Fruit fly (Drosophila melanogaster) whole organism, prepupa: ENCODE results near the gene Eaat1.

Source experiments
- Blimp-1 ChIP-seq: fragments of 200-800 bp; sonication (Bioruptor generic); optimal IDR thresholded peaks from 3 replicates; lab custom pipeline; 2017; ENCODE audit warnings: missing biosample characterization, missing genetic modification characterization, mild to moderate bottlenecking, moderate library complexity, missing genetic modification reagents
- CG15336 ChIP-seq: fragments of 200-800 bp; sonication (Bioruptor generic); IDR thresholded peaks from 2 replicates; pipeline ENCODE4 v1.3.6; 2022; ENCODE audit warnings: missing biosample characterization, missing genetic modification characterization
- CG1621 ChIP-seq: fragments of 200-800 bp; sonication (Bioruptor generic); optimal IDR thresholded peaks from 3 replicates; lab custom pipeline; 2018; ENCODE audit warnings: missing biosample characterization, mild to moderate bottlenecking, missing genetic modification characterization
- CG3032 ChIP-seq: fragments of 200-800 bp; optimal IDR thresholded peaks from 2 replicates; lab custom pipeline; 2019; ENCODE audit warnings: missing biosample characterization, mild to moderate bottlenecking, missing genetic modification characterization, moderate library complexity
- CG34406 ChIP-seq: fragments of 200-800 bp; sonication (Bioruptor generic); optimal IDR thresholded peaks from 3 replicates; lab custom pipeline; 2016; ENCODE audit warnings: missing biosample characterization, missing genetic modification characterization
- Eip75B ChIP-seq: fragments of 200-800 bp; sonication (Bioruptor generic); optimal IDR thresholded peaks from 3 replicates; lab custom pipeline; 2016; ENCODE audit warnings: missing biosample characterization, missing genetic modification characterization
- Hr4 ChIP-seq: fragments of 200-800 bp; sonication (Bioruptor generic); optimal IDR thresholded peaks from 3 replicates; lab custom pipeline; 2016; ENCODE audit warnings: missing biosample characterization, missing genetic modification characterization
- Sox102F ChIP-seq: fragments of 200-800 bp; sonication (Bioruptor generic); optimal IDR thresholded peaks from 2 replicates; lab custom pipeline; 2016; ENCODE audit warnings: missing biosample characterization, mild to moderate bottlenecking, missing genetic modification characterization
- lz ChIP-seq: fragments of 200-800 bp; sonication (Bioruptor generic); optimal IDR thresholded peaks from 3 replicates; lab custom pipeline; 2016; ENCODE audit warnings: missing biosample characterization, missing genetic modification characterization
- topi ChIP-seq: fragments of 200-800 bp; sonication (Bioruptor generic); optimal IDR thresholded peaks from 3 replicates; lab custom pipeline; 2016; ENCODE audit warnings: missing biosample characterization, missing genetic modification characterization

- no peak for TF ChIP-seq Hr4 (GFP tag; lab: Kevin White, UChicago)
- TF ChIP-seq Sox102F: no peak
- TF ChIP-seq CG34406 (GFP tag; lab: Kevin White, UChicago): no peak
- TF ChIP-seq CG15336: no peak
- no peak for TF ChIP-seq lz (GFP tag; lab: Kevin White, UChicago)
- TF ChIP-seq topi (GFP tag; lab: Kevin White, UChicago): no peak
- TF ChIP-seq CG3032 (tag; lab: Kevin White, UChicago): no peak
- TF ChIP-seq CG1621: no peak
- no peak for TF ChIP-seq Blimp-1 (GFP tag; lab: Kevin White, UChicago)
- TF ChIP-seq Eip75B (GFP tag; lab: Kevin White, UChicago): no peak
Measured at dm6 chr2L:9369724-9370123, 36.4 kb downstream of the Eaat1 start.
